Worm (Caenorhabditis elegans) whole organism, midembryonic: Measurements from ENCODE around the gene C05C10.2.

Experiments used
- T22C8.4 ChIP-seq: fragments of 200-800 bp; sonication (Bioruptor generic); IDR thresholded peaks from 2 replicates; pipeline ENCODE4 v1.3.6; 2022; ENCODE audit warnings: missing genetic modification characterization, missing compliant biosample characterization
- cog-1 ChIP-seq: sonication (generic microtip); optimal IDR thresholded peaks from 2 replicates; lab custom pipeline; 2016; ENCODE audit warnings: missing genetic modification characterization, missing compliant biosample characterization
- flt-1 ChIP-seq: fragments of 200-800 bp; sonication (Bioruptor generic); IDR thresholded peaks from 2 replicates; pipeline ENCODE4 v1.3.6; 2022; ENCODE audit warnings: missing genetic modification characterization, missing compliant biosample characterization
- klf-2 ChIP-seq: fragments of 200-800 bp; sonication (Bioruptor generic); conservative IDR thresholded peaks from 2 replicates; pipeline ENCODE4 v1.3.6; 2022; ENCODE audit warnings: missing genetic modification reagents, missing genetic modification characterization, missing compliant biosample characterization
- med-1 ChIP-seq: sonication (generic microtip); optimal IDR thresholded peaks from 2 replicates; lab custom pipeline; 2017; ENCODE audit warnings: missing genetic modification characterization, mild to moderate bottlenecking, missing compliant biosample characterization, antibody characterized with exemption, missing genetic modification reagents; ENCODE audit not compliant: insufficient read depth
- ref-1 ChIP-seq: fragments of 200-800 bp; sonication (Bioruptor generic); conservative IDR thresholded peaks from 2 replicates; pipeline ENCODE4 v1.3.6; 2022; ENCODE audit warnings: missing genetic modification reagents, missing genetic modification characterization, missing compliant biosample characterization
- tab-1 ChIP-seq: fragments of 200-800 bp; sonication (Bioruptor generic); IDR thresholded peaks from 2 replicates; pipeline ENCODE4 v1.3.6; 2022; ENCODE audit warnings: missing genetic modification characterization, missing compliant biosample characterization
- ztf-23 ChIP-seq: fragments of 200-800 bp; sonication (Bioruptor generic); IDR thresholded peaks from 2 replicates; pipeline ENCODE4 v1.3.6; 2022; ENCODE audit warnings: missing genetic modification reagents, missing genetic modification characterization, missing compliant biosample characterization
- ztf-29 ChIP-seq: fragments of 200-800 bp; sonication (Bioruptor generic); IDR thresholded peaks from 2 replicates; pipeline ENCODE4 v1.3.6; 2022; ENCODE audit warnings: missing genetic modification reagents, missing genetic modification characterization, missing compliant biosample characterization

C05C10.2 gene

DNA sequence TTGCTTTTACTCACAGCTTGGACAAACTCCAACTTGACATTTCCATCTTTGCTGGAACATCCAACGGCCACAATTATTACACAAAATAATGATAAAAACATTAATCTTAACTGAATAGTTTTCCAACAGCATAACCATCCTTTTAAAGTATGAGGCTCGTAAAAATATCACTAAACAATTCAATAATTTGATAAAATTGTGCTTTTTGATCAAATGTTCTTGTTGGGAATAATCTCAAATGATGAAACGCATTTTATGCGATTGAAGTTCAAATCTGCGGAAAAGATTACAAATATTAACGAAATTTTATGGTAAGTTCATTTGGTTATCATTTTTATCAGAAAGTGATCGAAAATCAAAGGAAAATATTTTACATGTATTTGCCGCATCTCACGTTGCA lies 1.6 kb upstream of the C05C10.2 start, which contains the start of gene pho-10:
TSS of gene pho-10 (minus strand) at position 101 of the 400 bp plus-strand sequence.
- TF ChIP-seq tab-1 (no peak), med-1 (GFP tag; lab: Kevin White, UChicago) (no peak), cog-1 (no peak), ztf-23 (GFP tag; lab: Robert Waterston, UW) (no peak), T22C8.4 (GFP tag; lab: Robert Waterston, UW) (no peak), klf-2 (GFP tag; lab: Robert Waterston, UW) (no peak), ref-1 (GFP tag; lab: Robert Waterston, UW) (no peak), flt-1 (GFP tag; lab: Robert Waterston, UW) (no peak), ztf-29 (no peak)

- TF ChIP-seq cog-1 (no peak), T22C8.4 (GFP tag; lab: Robert Waterston, UW) (no peak), klf-2 (GFP tag; lab: Robert Waterston, UW) (no peak), tab-1 (no peak), med-1 (GFP tag; lab: Kevin White, UChicago) (no peak), flt-1 (GFP tag; lab: Robert Waterston, UW) (no peak), ref-1 (GFP tag; lab: Robert Waterston, UW) (no peak), ztf-23 (GFP tag; lab: Robert Waterston, UW) (no peak), ztf-29 (no peak)
These were observed 6.5 kb downstream of the C05C10.2 start for ce11 chrII:9928470-9928869.

ce11 chrII:9931012-9931411 lies 9.0 kb downstream of the C05C10.2 start:
- TF ChIP-seq flt-1 (GFP tag; lab: Robert Waterston, UW) (peak; percentile 5; the same call in 1 of the 2 replicates), med-1 (GFP tag; lab: Kevin White, UChicago) (no peak)

ce11 chrII:9931476-9931875 lies 9.5 kb downstream of the C05C10.2 start, which contains the start of gene pho-11:
Gene pho-11, plus strand, starts transcription at chrII:9931849.
- TF ChIP-seq tab-1 (no peak), klf-2 (GFP tag; lab: Robert Waterston, UW) (no peak), cog-1 (no peak), med-1 (GFP tag; lab: Kevin White, UChicago) (no peak), ztf-23 (GFP tag; lab: Robert Waterston, UW) (no peak), T22C8.4 (GFP tag; lab: Robert Waterston, UW) (no peak), ztf-29 (no peak), flt-1 (GFP tag; lab: Robert Waterston, UW) (no peak), ref-1 (GFP tag; lab: Robert Waterston, UW) (no peak)

ce11 chrII:9933947-9934383 lies 11.9 kb downstream of the C05C10.2 start:
- no peak for TF ChIP-seq ref-1 (GFP tag; lab: Robert Waterston, UW)
- TF ChIP-seq flt-1 (GFP tag; lab: Robert Waterston, UW) = no peak
- no peak for TF ChIP-seq tab-1
- TF ChIP-seq ztf-29 = no peak
- no peak for TF ChIP-seq ztf-23 (GFP tag; lab: Robert Waterston, UW)
- no peak for TF ChIP-seq T22C8.4 (GFP tag; lab: Robert Waterston, UW)

DNA sequence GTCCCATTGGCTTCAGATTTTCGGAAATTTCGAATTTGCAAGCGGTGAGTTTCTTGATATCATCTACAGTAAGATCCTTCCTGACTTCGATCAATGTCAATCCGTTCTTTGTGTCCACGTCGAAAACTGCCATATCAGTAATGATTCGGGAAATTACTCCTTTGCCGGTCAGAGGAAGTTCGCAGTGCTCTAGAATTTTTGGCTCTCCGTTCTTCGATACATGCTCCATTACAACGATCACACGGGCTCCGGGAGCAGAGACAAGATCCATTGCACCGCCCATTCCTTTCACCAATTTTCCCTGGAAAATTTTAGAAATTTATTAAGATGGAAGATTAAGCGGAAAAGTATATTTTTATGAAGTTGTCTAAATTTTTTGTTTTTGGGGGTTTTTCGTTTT lies 12.6 kb downstream of the C05C10.2 start:
- TF ChIP-seq ref-1 (GFP tag; lab: Robert Waterston, UW) (no peak), T22C8.4 (GFP tag; lab: Robert Waterston, UW) (no peak), klf-2 (GFP tag; lab: Robert Waterston, UW) (no peak), med-1 (GFP tag; lab: Kevin White, UChicago) (no peak), cog-1 (no peak), tab-1 (no peak), ztf-23 (GFP tag; lab: Robert Waterston, UW) (no peak), ztf-29 (no peak), flt-1 (GFP tag; lab: Robert Waterston, UW) (no peak)

DNA sequence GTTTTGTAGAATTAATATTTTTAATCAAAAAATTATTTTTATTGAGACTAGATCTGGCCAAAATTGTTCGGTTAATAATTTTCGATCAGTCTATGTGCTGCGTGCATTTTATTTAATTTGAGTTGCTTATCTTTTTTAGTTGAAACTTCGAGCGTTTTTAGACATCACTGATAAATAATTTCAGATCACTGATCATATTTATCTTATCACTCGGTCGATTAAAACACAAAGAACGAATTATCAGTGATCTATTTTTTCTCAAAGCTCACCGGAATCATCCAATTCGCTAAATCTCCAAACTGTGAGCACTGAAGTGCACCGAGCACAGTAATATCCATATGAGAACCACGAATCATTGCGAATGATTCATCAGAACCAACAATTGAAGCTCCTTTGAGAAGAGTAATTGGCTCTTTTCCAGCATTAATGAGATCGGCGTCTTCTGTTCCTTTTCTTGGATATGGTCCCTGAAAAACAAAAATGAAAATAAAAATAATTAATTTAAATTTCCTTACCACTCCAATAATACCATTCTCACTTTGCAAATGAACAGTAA lies 13.1 kb downstream of the C05C10.2 start:
- TF ChIP-seq klf-2 (GFP tag; lab: Robert Waterston, UW) (no peak), tab-1 (no peak), ztf-23 (GFP tag; lab: Robert Waterston, UW) (no peak), cog-1 (no peak), T22C8.4 (GFP tag; lab: Robert Waterston, UW) (no peak), ztf-29 (no peak), med-1 (GFP tag; lab: Kevin White, UChicago) (no peak), ref-1 (GFP tag; lab: Robert Waterston, UW) (no peak), flt-1 (GFP tag; lab: Robert Waterston, UW) (no peak)

DNA sequence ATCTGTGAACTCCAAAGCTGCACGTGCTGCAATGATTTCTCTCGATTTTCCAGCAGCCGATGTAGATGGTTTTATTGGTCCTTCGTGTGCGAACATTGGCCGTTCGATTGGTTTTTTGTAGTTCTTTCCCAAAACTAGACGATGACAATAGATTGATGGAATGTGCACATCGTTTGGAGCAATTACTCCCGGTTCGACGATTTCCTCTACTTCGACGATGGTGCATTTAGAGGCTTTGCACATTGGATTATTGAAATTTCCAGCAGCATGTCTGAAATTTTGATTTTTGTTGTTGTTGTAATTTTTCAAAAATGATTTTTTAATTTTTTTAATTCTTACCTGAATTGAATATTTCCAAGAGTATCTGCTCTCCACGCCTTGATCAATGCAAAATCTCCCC lies 13.6 kb downstream of the C05C10.2 start:
- TF ChIP-seq med-1 (GFP tag; lab: Kevin White, UChicago) (no peak), tab-1 (no peak), cog-1 (no peak), flt-1 (GFP tag; lab: Robert Waterston, UW) (no peak), ztf-23 (GFP tag; lab: Robert Waterston, UW) (no peak), ref-1 (GFP tag; lab: Robert Waterston, UW) (no peak), T22C8.4 (GFP tag; lab: Robert Waterston, UW) (no peak), ztf-29 (no peak), klf-2 (GFP tag; lab: Robert Waterston, UW) (no peak)

ce11 chrII:9936859-9937258 lies 14.8 kb downstream of the C05C10.2 start, which contains the start of gene C05C10.3:
Gene C05C10.3, minus strand, starts transcription at chrII:9936893.
- TF ChIP-seq ztf-29 = no peak
- TF ChIP-seq ref-1 (GFP tag; lab: Robert Waterston, UW) = no peak
- TF ChIP-seq ztf-23 (GFP tag; lab: Robert Waterston, UW) = no peak
- TF ChIP-seq cog-1 = no peak
- TF ChIP-seq med-1 (GFP tag; lab: Kevin White, UChicago) = no peak
- TF ChIP-seq tab-1 = no peak
- TF ChIP-seq T22C8.4 (GFP tag; lab: Robert Waterston, UW) = no peak
- no peak for TF ChIP-seq klf-2 (GFP tag; lab: Robert Waterston, UW)
- no peak for TF ChIP-seq flt-1 (GFP tag; lab: Robert Waterston, UW)
